Fruit fly (Drosophila melanogaster) whole organism, embryonic: ENCODE results near the gene Ccz1.

Experiments used
- ATbp ChIP-seq: fragments of 200-800 bp; sonication (Bioruptor generic); optimal IDR thresholded peaks from 2 replicates; lab custom pipeline; 2017; ENCODE audit warnings: missing biosample characterization, mild to moderate bottlenecking, missing genetic modification characterization, missing genetic modification reagents
- Ada2b ChIP-seq: fragments of 200-800 bp; sonication (Bioruptor generic); IDR thresholded peaks from 2 replicates; pipeline ENCODE4 v1.3.6; 2022; ENCODE audit warnings: missing biosample characterization, missing genetic modification characterization
- Blimp-1 ChIP-seq: fragments of 200-800 bp; sonication (Bioruptor generic); optimal IDR thresholded peaks from 3 replicates; lab custom pipeline; 2018; ENCODE audit warnings: missing biosample characterization, missing genetic modification characterization, mild to moderate bottlenecking, moderate library complexity, missing genetic modification reagents
- CG10543 ChIP-seq: fragments of 200-800 bp; sonication (Bioruptor generic); optimal IDR thresholded peaks from 3 replicates; lab custom pipeline; 2017; ENCODE audit warnings: missing biosample characterization, mild to moderate bottlenecking, missing genetic modification characterization, moderate library complexity
- CG11560 ChIP-seq: fragments of 200-800 bp; sonication (Bioruptor generic); IDR thresholded peaks from 3 replicates; pipeline ENCODE4 v1.3.6; 2022; ENCODE audit warnings: missing biosample characterization, missing genetic modification characterization
- CG12744 ChIP-seq: fragments of 200-800 bp; sonication (Bioruptor generic); optimal IDR thresholded peaks from 2 replicates; lab custom pipeline; 2016; ENCODE audit warnings: missing biosample characterization, missing genetic modification characterization
- CG13775 ChIP-seq: fragments of 200-800 bp; sonication (Bioruptor generic); optimal IDR thresholded peaks from 3 replicates; lab custom pipeline; 2017; ENCODE audit warnings: missing biosample characterization, mild to moderate bottlenecking, missing genetic modification characterization
- CG16863 ChIP-seq: fragments of 200-800 bp; sonication (Bioruptor generic); optimal IDR thresholded peaks from 3 replicates; lab custom pipeline; 2016; ENCODE audit warnings: missing biosample characterization, missing genetic modification characterization
- CG17328 ChIP-seq: fragments of 200-800 bp; sonication (Bioruptor generic); IDR thresholded peaks from 2 replicates; pipeline ENCODE4 v1.3.6; 2022; ENCODE audit warnings: missing biosample characterization, missing genetic modification characterization
- CG17361 ChIP-seq: fragments of 200-800 bp; sonication (Bioruptor generic); IDR thresholded peaks from 3 replicates; pipeline ENCODE4 v1.3.6; 2022; ENCODE audit warnings: missing biosample characterization, missing genetic modification characterization
- CG17612 ChIP-seq: fragments of 200-800 bp; sonication (Bioruptor generic); IDR thresholded peaks from 2 replicates; pipeline ENCODE4 v1.3.6; 2022; ENCODE audit warnings: missing biosample characterization, missing genetic modification characterization
- CG2202 ChIP-seq: fragments of 200-800 bp; sonication (Bioruptor generic); optimal IDR thresholded peaks from 2 replicates; lab custom pipeline; 2018; ENCODE audit warnings: missing biosample characterization, mild to moderate bottlenecking, missing genetic modification characterization
- CG2678 ChIP-seq: fragments of 200-800 bp; sonication (Bioruptor generic); optimal IDR thresholded peaks from 3 replicates; lab custom pipeline; 2019; ENCODE audit warnings: missing biosample characterization, mild to moderate bottlenecking, missing genetic modification characterization, moderate library complexity
- CG3838 ChIP-seq: fragments of 200-800 bp; sonication (Bioruptor generic); optimal IDR thresholded peaks from 3 replicates; lab custom pipeline; 2016; ENCODE audit warnings: missing biosample characterization, missing genetic modification characterization
- CG4424 ChIP-seq: fragments of 200-800 bp; sonication (Bioruptor generic); optimal IDR thresholded peaks from 3 replicates; lab custom pipeline; 2016; ENCODE audit warnings: missing biosample characterization, missing genetic modification characterization
- CG7839 ChIP-seq: fragments of 200-800 bp; sonication (Bioruptor generic); optimal IDR thresholded peaks from 3 replicates; lab custom pipeline; 2018; ENCODE audit warnings: missing biosample characterization, mild to moderate bottlenecking, missing genetic modification characterization, moderate library complexity
- CG7928 ChIP-seq: fragments of 200-800 bp; sonication (Bioruptor generic); optimal IDR thresholded peaks from 2 replicates; lab custom pipeline; 2017; ENCODE audit warnings: missing biosample characterization, mild to moderate bottlenecking, missing genetic modification characterization
- ERR ChIP-seq: fragments of 200-800 bp; sonication (Bioruptor generic); optimal IDR thresholded peaks from 2 replicates; lab custom pipeline; 2016; ENCODE audit warnings: missing biosample characterization, missing genetic modification characterization
- Fer1 ChIP-seq: fragments of 200-800 bp; sonication (Bioruptor generic); optimal IDR thresholded peaks from 2 replicates; lab custom pipeline; 2017; ENCODE audit warnings: missing biosample characterization, mild to moderate bottlenecking, missing genetic modification characterization
- Gug ChIP-seq: fragments of 200-800 bp; sonication (Bioruptor generic); IDR thresholded peaks from 4 replicates; pipeline ENCODE4 v1.3.6; 2022; ENCODE audit warnings: missing biosample characterization, missing genetic modification characterization
- HLHmδ ChIP-seq: fragments of 200-800 bp; sonication (Bioruptor generic); optimal IDR thresholded peaks from 2 replicates; lab custom pipeline; 2018; ENCODE audit warnings: missing biosample characterization, mild to moderate bottlenecking, missing genetic modification characterization, moderate library complexity
- Hey ChIP-seq: fragments of 200-800 bp; sonication (Bioruptor generic); optimal IDR thresholded peaks from 3 replicates; lab custom pipeline; 2018; ENCODE audit warnings: missing biosample characterization, mild to moderate bottlenecking, missing genetic modification characterization
- HmgZ ChIP-seq: fragments of 200-800 bp; sonication (Bioruptor generic); optimal IDR thresholded peaks from 2 replicates; lab custom pipeline; 2018; ENCODE audit warnings: missing biosample characterization, mild to moderate bottlenecking, missing genetic modification characterization
- Hr3 ChIP-seq: fragments of 200-800 bp; sonication (Bioruptor generic); optimal IDR thresholded peaks from 3 replicates; lab custom pipeline; 2016; ENCODE audit warnings: missing biosample characterization, missing genetic modification characterization
- Hr78 ChIP-seq, 2 experiments: fragments of 200-800 bp in 1 of 2; fragments of >200 bp in 1 of 2; sonication (Bioruptor generic) in 1 of 2; optimal IDR thresholded peaks; 2 replicates each; lab custom pipeline; 2017 to 2019; ENCODE audit warnings: missing biosample characterization in 2 of 2, missing genetic modification characterization in 2 of 2, mild to moderate bottlenecking in 1 of 2, moderate library complexity in 1 of 2
- Lhr ChIP-seq: fragments of 200-800 bp; sonication (Bioruptor generic); optimal IDR thresholded peaks from 3 replicates; lab custom pipeline; 2017; ENCODE audit warnings: mild to moderate bottlenecking, missing biosample characterization, missing genetic modification reagents, missing genetic modification characterization
- Lpt ChIP-seq: fragments of >200 bp; optimal IDR thresholded peaks from 2 replicates; lab custom pipeline; 2018; ENCODE audit warnings: missing biosample characterization, missing genetic modification characterization
- Myb ChIP-seq: fragments of 200-800 bp; sonication (Bioruptor generic); optimal IDR thresholded peaks from 2 replicates; lab custom pipeline; 2016; ENCODE audit warnings: missing biosample characterization, missing genetic modification characterization
- Nf-YC ChIP-seq: fragments of 200-800 bp; optimal IDR thresholded peaks from 3 replicates; lab custom pipeline; 2019; ENCODE audit warnings: missing biosample characterization, mild to moderate bottlenecking, missing genetic modification characterization, moderate library complexity
- Opbp ChIP-seq: fragments of 200-800 bp; sonication (Bioruptor generic); IDR thresholded peaks from 3 replicates; pipeline ENCODE4 v1.3.6; 2022; ENCODE audit warnings: missing biosample characterization, missing genetic modification characterization; ENCODE audit not compliant: partially characterized antibody
- Poxn ChIP-seq: fragments of 200-800 bp; sonication (Bioruptor generic); IDR thresholded peaks from 2 replicates; pipeline ENCODE4 v1.3.6; 2022; ENCODE audit warnings: missing biosample characterization, missing genetic modification characterization
- Ptx1 ChIP-seq: fragments of 200-800 bp; sonication (Bioruptor generic); IDR thresholded peaks from 2 replicates; pipeline ENCODE4 v1.3.6; 2022; ENCODE audit warnings: missing biosample characterization, missing genetic modification characterization
- Stat92E ChIP-seq, 3 experiments: fragments of >200 bp in 2 of 3; fragments of 200-800 bp in 1 of 3; sonication (Bioruptor generic) in 1 of 3; optimal IDR thresholded peaks; 2 replicates each; lab custom pipeline; 2017 to 2019; ENCODE audit warnings: missing biosample characterization in 3 of 3, missing genetic modification characterization in 3 of 3, mild to moderate bottlenecking in 1 of 3, moderate library complexity in 1 of 3
- cad ChIP-seq: fragments of >200 bp; optimal IDR thresholded peaks from 2 replicates; lab custom pipeline; 2017; ENCODE audit warnings: missing biosample characterization, missing genetic modification characterization
- chinmo ChIP-seq: fragments of 200-800 bp; sonication (Bioruptor generic); IDR thresholded peaks from 4 replicates; pipeline ENCODE4 v1.3.6; 2022; ENCODE audit warnings: missing biosample characterization, missing genetic modification characterization; ENCODE audit not compliant: partially characterized antibody
- dmrt11E ChIP-seq: fragments of 200-800 bp; sonication (Bioruptor generic); optimal IDR thresholded peaks from 3 replicates; lab custom pipeline; 2018; ENCODE audit warnings: missing biosample characterization, mild to moderate bottlenecking, missing genetic modification characterization, moderate library complexity
- gcm ChIP-seq: fragments of 200-800 bp; sonication (Bioruptor generic); optimal IDR thresholded peaks from 2 replicates; lab custom pipeline; 2019; ENCODE audit warnings: missing biosample characterization, mild to moderate bottlenecking, missing genetic modification characterization, moderate library complexity
- gcm2 ChIP-seq: fragments of 200-800 bp; sonication (Bioruptor generic); optimal IDR thresholded peaks from 2 replicates; lab custom pipeline; 2016; ENCODE audit warnings: missing biosample characterization, missing genetic modification characterization
- ham ChIP-seq: fragments of 200-800 bp; sonication (Bioruptor generic); IDR thresholded peaks from 2 replicates; pipeline ENCODE4 v1.3.6; 2022; ENCODE audit warnings: missing biosample characterization, missing genetic modification characterization
- hkb ChIP-seq, 2 experiments: fragments of 200-800 bp in 1 of 2; fragments of >200 bp in 1 of 2; sonication (Bioruptor generic) in 1 of 2; IDR thresholded peaks in 1 of 2; optimal IDR thresholded peaks in 1 of 2; 2 replicates each; pipeline versions ENCODE4 v1.3.6 to Lab custom; 2017 to 2022; ENCODE audit warnings: missing biosample characterization in 1 of 2, missing genetic modification characterization in 1 of 2
- lola ChIP-seq, 3 experiments: fragments of >200 bp in 2 of 3; fragments of 200-800 bp in 1 of 3; sonication (Bioruptor generic) in 1 of 3; optimal IDR thresholded peaks; 2 replicates each; lab custom pipeline; 2017 to 2019; ENCODE audit warnings: missing biosample characterization in 3 of 3, missing genetic modification characterization in 3 of 3, mild to moderate bottlenecking in 1 of 3, moderate library complexity in 1 of 3
- mirr ChIP-seq: fragments of 200-800 bp; sonication (Bioruptor generic); optimal IDR thresholded peaks from 3 replicates; lab custom pipeline; 2018; ENCODE audit warnings: missing biosample characterization, mild to moderate bottlenecking, missing genetic modification characterization
- peb ChIP-seq: fragments of 200-800 bp; sonication (Bioruptor generic); IDR thresholded peaks from 2 replicates; pipeline ENCODE4 v1.3.6; 2022; ENCODE audit warnings: missing biosample characterization, missing genetic modification characterization
- rib ChIP-seq: fragments of 200-800 bp; sonication (Bioruptor generic); IDR thresholded peaks from 2 replicates; pipeline ENCODE4 v1.3.6; 2022; ENCODE audit warnings: missing biosample characterization, missing genetic modification characterization
- sqz ChIP-seq: fragments of 200-800 bp; sonication (Bioruptor generic); optimal IDR thresholded peaks from 3 replicates; lab custom pipeline; 2018; ENCODE audit warnings: missing biosample characterization, mild to moderate bottlenecking, missing genetic modification characterization
- ttk ChIP-seq: fragments of 200-800 bp; sonication (Bioruptor generic); IDR thresholded peaks from 2 replicates; pipeline ENCODE4 v2.1.2; 2022; ENCODE audit warnings: missing biosample characterization, missing genetic modification characterization
- tx ChIP-seq: fragments of 200-800 bp; sonication (Bioruptor generic); optimal IDR thresholded peaks from 2 replicates; lab custom pipeline; 2016; ENCODE audit warnings: missing biosample characterization, missing genetic modification characterization
- unc-4 ChIP-seq: fragments of 200-800 bp; sonication (Bioruptor generic); IDR thresholded peaks from 2 replicates; pipeline ENCODE4 v1.3.6; 2022; ENCODE audit warnings: missing biosample characterization, missing genetic modification characterization; ENCODE audit not compliant: partially characterized antibody
- unpg ChIP-seq: fragments of 200-800 bp; sonication (Bioruptor generic); optimal IDR thresholded peaks from 3 replicates; lab custom pipeline; 2018; ENCODE audit warnings: missing biosample characterization, mild to moderate bottlenecking, missing genetic modification characterization, moderate library complexity
- zen2 ChIP-seq: fragments of 200-800 bp; sonication (Bioruptor generic); IDR thresholded peaks from 3 replicates; pipeline ENCODE4 v1.3.6; 2022; ENCODE audit warnings: missing biosample characterization, missing genetic modification characterization; ENCODE audit not compliant: partially characterized antibody

Ccz1 gene

DNA sequence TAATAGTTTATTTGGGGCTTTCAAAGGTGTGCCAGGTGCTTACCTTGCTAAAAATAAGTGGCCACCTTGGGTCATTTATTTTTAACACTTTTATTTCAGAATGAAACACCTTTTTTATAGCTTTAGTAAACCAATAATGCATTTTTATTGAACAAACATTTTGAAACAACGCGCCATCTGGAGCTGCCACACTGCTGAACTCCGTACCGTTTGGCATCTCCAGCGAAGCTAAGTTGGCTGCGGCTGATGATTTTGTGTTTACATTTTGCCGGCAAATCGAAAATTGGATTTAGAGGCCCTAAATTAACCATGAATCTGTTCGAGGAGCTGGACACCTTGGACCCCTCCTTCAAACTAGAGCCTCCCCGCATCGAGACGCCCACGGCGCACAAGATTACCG lies 6.2 kb upstream of the Ccz1 start, which contains the start of gene ida (continued):
- TF ChIP-seq CG10543 (peak; percentile 14), Stat92E (GFP tag; optimal IDR thresholded peaks at IDR 0.05; lab: Kevin White, UChicago) (no peak), CG11560 (tag; lab: Robert Waterston, UW) (no peak), Myb (GFP tag; lab: Kevin White, UChicago) (peak; percentile 64), CG17328 (GFP tag; lab: Robert Waterston, UW) (no peak), Nf-YC (tag; lab: Kevin White, UChicago) (no peak), Hr78 (GFP tag; optimal IDR thresholded peaks at IDR 0.05; lab: Kevin White, UChicago) (no peak), CG17361 (GFP tag; lab: Robert Waterston, UW) (no peak), mirr (GFP tag; lab: Kevin White, UChicago) (no peak), unc-4 (GFP tag; lab: Robert Waterston, UW) (no peak), Lpt (GFP tag; lab: Kevin White, UChicago) (no peak), HLHmδ (GFP tag; lab: Kevin White, UChicago) (no peak), CG13775 (GFP tag; lab: Kevin White, UChicago) (no peak), Blimp-1 (GFP tag; lab: Kevin White, UChicago) (no peak), Gug (GFP tag; lab: Robert Waterston, UW) (no peak), Hey (peak; percentile 53), rib (GFP tag; lab: Robert Waterston, UW) (no peak), peb (GFP tag; lab: Robert Waterston, UW) (no peak), ERR (no peak), CG2678 (tag; lab: Kevin White, UChicago) (no peak), CG2202 (no peak), CG7928 (GFP tag; lab: Kevin White, UChicago) (no peak), cad (GFP tag; lab: Kevin White, UChicago) (no peak), CG7839 (tag; lab: Kevin White, UChicago) (no peak), CG16863 (GFP tag; lab: Kevin White, UChicago) (no peak), CG17612 (GFP tag; lab: Robert Waterston, UW) (no peak), Fer1 (peak; percentile 49), chinmo (GFP tag; lab: Robert Waterston, UW) (0 out of 4 replicates have a peak, but pooled peaks have one; percentile 59), Lhr (peak; percentile 7), lola (GFP tag; optimal IDR thresholded peaks at IDR 0.05; lab: Kevin White, UChicago) (no peak), tx (no peak), Hr3 (no peak), zen2 (no peak), ATbp (GFP tag; lab: Kevin White, UChicago) (no peak), sqz (GFP tag; lab: Kevin White, UChicago) (no peak), Poxn (GFP tag; lab: Robert Waterston, UW) (no peak), CG3838 (GFP tag; lab: Kevin White, UChicago) (no peak), ttk (GFP tag; lab: Robert Waterston, UW) (no peak), gcm2 (GFP tag; lab: Kevin White, UChicago) (no peak), gcm (no peak), CG4424 (no peak), ham (GFP tag; lab: Robert Waterston, UW) (no peak), CG12744 (GFP tag; lab: Kevin White, UChicago) (no peak), HmgZ (tag; lab: Kevin White, UChicago) (peak; percentile 68), hkb (optimal IDR thresholded peaks at IDR 0.05; lab: Kevin White, UChicago) (no peak), hkb (GFP tag; IDR thresholded peaks at IDR 0.05; lab: Robert Waterston, UW) (no peak), Opbp (GFP tag; lab: Robert Waterston, UW) (peak; percentile 100), unpg (GFP tag; lab: Kevin White, UChicago) (no peak), Ptx1 (no peak), Ada2b (GFP tag; lab: Robert Waterston, UW) (no peak), dmrt11E (tag; lab: Kevin White, UChicago) (no peak)
